Worm (Caenorhabditis elegans) whole organism, young adult: ENCODE data around the gene cyp-37A1.

Source experiments
- B0019.2 ChIP-seq: fragments of 200-800 bp; sonication (Bioruptor generic); conservative IDR thresholded peaks from 2 replicates; pipeline ENCODE4 v1.3.6; 2022; ENCODE audit warnings: missing genetic modification reagents, missing genetic modification characterization, missing compliant biosample characterization
- B0261.1 ChIP-seq: sonication (generic microtip); optimal IDR thresholded peaks from 2 replicates; lab custom pipeline; 2016; ENCODE audit warnings: mild to moderate bottlenecking, missing genetic modification characterization, moderate library complexity, missing compliant biosample characterization
- B0336.3 ChIP-seq: fragments of 200-800 bp; sonication (Bioruptor generic); IDR thresholded peaks from 2 replicates; pipeline ENCODE4 v1.3.6; 2022; ENCODE audit warnings: missing genetic modification characterization, missing compliant biosample characterization
- C06A6.2 ChIP-seq: fragments of 200-800 bp; sonication (Bioruptor generic); conservative IDR thresholded peaks from 2 replicates; pipeline ENCODE4 v1.3.6; 2022; ENCODE audit warnings: missing genetic modification characterization, missing compliant biosample characterization
- F52B5.7 ChIP-seq: sonication (generic microtip); optimal IDR thresholded peaks from 2 replicates; lab custom pipeline; 2016; ENCODE audit warnings: mild to moderate bottlenecking, missing genetic modification characterization, missing compliant biosample characterization
- K11D2.4 ChIP-seq: fragments of 200-800 bp; sonication (Bioruptor generic); IDR thresholded peaks from 2 replicates; pipeline ENCODE4 v1.3.6; 2022; ENCODE audit warnings: missing genetic modification reagents, missing genetic modification characterization, missing compliant biosample characterization
- K12H6.12 ChIP-seq: fragments of 200-800 bp; sonication (Bioruptor generic); optimal IDR thresholded peaks from 2 replicates; lab custom pipeline; 2018; ENCODE audit warnings: mild to moderate bottlenecking, missing genetic modification characterization, missing compliant biosample characterization
- T26A5.8 ChIP-seq: sonication (generic microtip); optimal IDR thresholded peaks from 2 replicates; lab custom pipeline; 2016; ENCODE audit warnings: missing genetic modification characterization, missing compliant biosample characterization
- Y56A3A.18 ChIP-seq: fragments of 200-800 bp; sonication (Bioruptor generic); IDR thresholded peaks from 2 replicates; pipeline ENCODE4 v1.3.6; 2022; ENCODE audit warnings: missing genetic modification reagents, missing genetic modification characterization, missing compliant biosample characterization
- Y67H2A.10 ChIP-seq: fragments of 200-800 bp; sonication (Bioruptor generic); conservative IDR thresholded peaks from 2 replicates; pipeline ENCODE4 v1.3.6; 2022; ENCODE audit warnings: missing genetic modification reagents, missing genetic modification characterization, missing compliant biosample characterization
- Y79H2A.3 ChIP-seq: fragments of 200-800 bp; sonication (Bioruptor generic); conservative IDR thresholded peaks from 2 replicates; pipeline ENCODE4 v1.3.6; 2022; ENCODE audit warnings: missing genetic modification reagents, missing genetic modification characterization, missing compliant biosample characterization
- akir-1 ChIP-seq: fragments of 200-800 bp; sonication (Bioruptor generic); optimal IDR thresholded peaks from 2 replicates; lab custom pipeline; 2018; ENCODE audit warnings: mild to moderate bottlenecking, missing genetic modification characterization, moderate library complexity, missing compliant biosample characterization
- aptf-2 ChIP-seq: fragments of 200-800 bp; sonication (Bioruptor generic); conservative IDR thresholded peaks from 2 replicates; pipeline ENCODE4 v1.3.6; 2022; ENCODE audit warnings: missing genetic modification reagents, missing genetic modification characterization, missing compliant biosample characterization
- atf-7 ChIP-seq: sonication (generic microtip); optimal IDR thresholded peaks from 2 replicates; lab custom pipeline; 2017; ENCODE audit warnings: mild to moderate bottlenecking, missing genetic modification characterization, missing compliant biosample characterization
- attf-5 ChIP-seq: fragments of 200-800 bp; sonication (Bioruptor generic); optimal IDR thresholded peaks from 2 replicates; lab custom pipeline; 2018; ENCODE audit warnings: mild to moderate bottlenecking, missing genetic modification characterization, missing compliant biosample characterization
- attf-6 ChIP-seq: fragments of 200-800 bp; sonication (Bioruptor generic); IDR thresholded peaks from 2 replicates; pipeline ENCODE4 v1.3.6; 2022; ENCODE audit warnings: missing genetic modification reagents, missing genetic modification characterization, missing compliant biosample characterization
- bed-1 ChIP-seq: fragments of 200-800 bp; sonication (Bioruptor generic); IDR thresholded peaks from 2 replicates; pipeline ENCODE4 v1.3.6; 2022; ENCODE audit warnings: missing genetic modification reagents, missing genetic modification characterization, missing compliant biosample characterization
- bed-2 ChIP-seq: fragments of 200-800 bp; sonication (Bioruptor generic); IDR thresholded peaks from 2 replicates; pipeline ENCODE4 v1.3.6; 2022; ENCODE audit warnings: missing genetic modification reagents, missing genetic modification characterization, missing compliant biosample characterization
- cebp-1 ChIP-seq, 2 experiments: fragments of 200-800 bp in 1 of 2; sonication (Bioruptor generic) in 1 of 2; sonication (generic microtip) in 1 of 2; IDR thresholded peaks in 1 of 2; optimal IDR thresholded peaks in 1 of 2; 2 replicates each; pipeline versions ENCODE4 v1.3.6 to Lab custom; 2017 to 2022; ENCODE audit warnings: missing compliant biosample characterization in 2 of 2, missing genetic modification characterization in 2 of 2, mild to moderate bottlenecking in 1 of 2, missing genetic modification reagents in 1 of 2, moderate library complexity in 1 of 2
- ceh-100 ChIP-seq: fragments of 200-800 bp; sonication (Bioruptor generic); IDR thresholded peaks from 2 replicates; pipeline ENCODE4 v1.3.6; 2022; ENCODE audit warnings: missing genetic modification reagents, missing genetic modification characterization, missing compliant biosample characterization
- ceh-40 ChIP-seq: fragments of 200-800 bp; sonication (Bioruptor generic); IDR thresholded peaks from 2 replicates; pipeline ENCODE4 v1.3.6; 2022; ENCODE audit warnings: missing genetic modification characterization, missing compliant biosample characterization
- chd-7 ChIP-seq: sonication (generic microtip); optimal IDR thresholded peaks from 2 replicates; lab custom pipeline; 2016; ENCODE audit warnings: mild to moderate bottlenecking, missing genetic modification characterization, moderate library complexity, missing compliant biosample characterization
- die-1 ChIP-seq: sonication (generic microtip); optimal IDR thresholded peaks from 2 replicates; lab custom pipeline; 2016; ENCODE audit warnings: missing genotype, mild to moderate bottlenecking, missing genetic modification characterization, missing compliant biosample characterization
- efl-1 ChIP-seq: fragments of 150-350 bp; optimal IDR thresholded peaks from 2 replicates; lab custom pipeline; 2014; ENCODE audit warnings: missing biosample characterization, missing genetic modification reagents, missing genetic modification characterization
- egl-44 ChIP-seq: fragments of 200-800 bp; sonication (Bioruptor generic); IDR thresholded peaks from 2 replicates; pipeline ENCODE4 v1.3.6; 2022; ENCODE audit warnings: missing genetic modification reagents, missing genetic modification characterization, missing compliant biosample characterization
- fkh-3 ChIP-seq: sonication (generic microtip); optimal IDR thresholded peaks from 2 replicates; lab custom pipeline; 2016; ENCODE audit warnings: mild to moderate bottlenecking, missing genetic modification characterization, missing compliant biosample characterization
- hmg-1.2 ChIP-seq: fragments of 200-800 bp; sonication (Bioruptor generic); IDR thresholded peaks from 2 replicates; pipeline ENCODE4 v1.3.6; 2022; ENCODE audit warnings: missing genetic modification reagents, missing genetic modification characterization, missing compliant biosample characterization
- let-526 ChIP-seq: fragments of 200-800 bp; sonication (Bioruptor generic); IDR thresholded peaks from 2 replicates; pipeline ENCODE4 v1.3.6; 2022; ENCODE audit warnings: missing genetic modification reagents, missing genetic modification characterization, missing compliant biosample characterization
- lin-40 ChIP-seq: sonication (generic microtip); optimal IDR thresholded peaks from 2 replicates; lab custom pipeline; 2016; ENCODE audit warnings: missing genetic modification characterization, mild to moderate bottlenecking, missing compliant biosample characterization, missing genotype, missing genetic modification reagents
- lin-54 ChIP-seq: fragments of 200-800 bp; sonication (Bioruptor generic); optimal IDR thresholded peaks from 2 replicates; lab custom pipeline; 2018; ENCODE audit warnings: mild to moderate bottlenecking, missing genetic modification characterization, missing compliant biosample characterization
- lir-1 ChIP-seq: fragments of 200-800 bp; sonication (Bioruptor generic); conservative IDR thresholded peaks from 2 replicates; pipeline ENCODE4 v1.3.6; 2022; ENCODE audit warnings: missing genetic modification reagents, missing genetic modification characterization, missing compliant biosample characterization
- lsl-1 ChIP-seq: fragments of 200-800 bp; sonication (Bioruptor generic); optimal IDR thresholded peaks from 2 replicates; lab custom pipeline; 2018; ENCODE audit warnings: mild to moderate bottlenecking, missing genetic modification characterization, moderate library complexity, missing compliant biosample characterization
- madf-10 ChIP-seq: sonication (generic microtip); optimal IDR thresholded peaks from 2 replicates; lab custom pipeline; 2016; ENCODE audit warnings: mild to moderate bottlenecking, missing genetic modification characterization, missing compliant biosample characterization
- madf-6 ChIP-seq: fragments of 200-800 bp; sonication (Bioruptor generic); IDR thresholded peaks from 2 replicates; pipeline ENCODE4 v1.3.6; 2022; ENCODE audit warnings: missing genetic modification reagents, missing genetic modification characterization, missing compliant biosample characterization
- madf-8 ChIP-seq: fragments of 200-800 bp; sonication (Bioruptor generic); conservative IDR thresholded peaks from 2 replicates; pipeline ENCODE4 v1.3.6; 2022; ENCODE audit warnings: missing genetic modification reagents, missing genetic modification characterization, missing compliant biosample characterization
- mcd-1 ChIP-seq: fragments of 200-800 bp; sonication (Bioruptor generic); IDR thresholded peaks from 2 replicates; pipeline ENCODE4 v1.3.6; 2022; ENCODE audit warnings: missing genetic modification reagents, missing genetic modification characterization, missing compliant biosample characterization
- nfyb-1 ChIP-seq: fragments of 200-800 bp; sonication (Bioruptor generic); IDR thresholded peaks from 2 replicates; pipeline ENCODE4 v1.3.6; 2022; ENCODE audit warnings: missing genetic modification reagents, missing genetic modification characterization, missing compliant biosample characterization
- nhr-179 ChIP-seq: sonication (generic microtip); optimal IDR thresholded peaks from 2 replicates; lab custom pipeline; 2016; ENCODE audit warnings: mild to moderate bottlenecking, missing genetic modification characterization, missing compliant biosample characterization
- nhr-80 ChIP-seq: sonication (generic microtip); optimal IDR thresholded peaks from 2 replicates; lab custom pipeline; 2016; ENCODE audit warnings: missing genetic modification characterization, missing compliant biosample characterization
- pha-4 ChIP-seq: fragments of 150-350 bp; sonication (generic microtip); optimal IDR thresholded peaks from 2 replicates; lab custom pipeline; 2014; ENCODE audit warnings: missing biosample characterization, missing genetic modification reagents, missing genetic modification characterization
- repo-1 ChIP-seq: sonication (generic microtip); optimal IDR thresholded peaks from 2 replicates; lab custom pipeline; 2017; ENCODE audit warnings: mild to moderate bottlenecking, missing genetic modification characterization, missing compliant biosample characterization
- snpc-4 ChIP-seq, 5 experiments: fragments of 150-350 bp in 1 of 5; sonication (generic microtip) in 4 of 5; optimal IDR thresholded peaks; 2 replicates each; lab custom pipeline; 2014 to 2018; ENCODE audit warnings: missing genetic modification characterization in 5 of 5, missing biosample characterization in 3 of 5, antibody characterized with exemption in 2 of 5, mild to moderate bottlenecking in 2 of 5, missing compliant biosample characterization in 2 of 5, missing genotype in 2 of 5, moderate library complexity in 2 of 5, missing genetic modification reagents in 1 of 5
- somi-1 ChIP-seq: fragments of 200-800 bp; sonication (Bioruptor generic); optimal IDR thresholded peaks from 2 replicates; lab custom pipeline; 2018; ENCODE audit warnings: mild to moderate bottlenecking, missing genetic modification characterization, missing compliant biosample characterization
- unc-62 ChIP-seq: fragments of 150-350 bp; optimal IDR thresholded peaks from 2 replicates; lab custom pipeline; 2014; ENCODE audit warnings: missing biosample characterization, missing genetic modification reagents, missing genetic modification characterization
- zfh-2 ChIP-seq: fragments of 200-800 bp; sonication (Bioruptor generic); conservative IDR thresholded peaks from 2 replicates; pipeline ENCODE4 v1.3.6; 2022; ENCODE audit warnings: missing genetic modification reagents, missing genetic modification characterization, missing compliant biosample characterization
- ztf-18 ChIP-seq: sonication (generic microtip); optimal IDR thresholded peaks from 2 replicates; lab custom pipeline; 2016; ENCODE audit warnings: missing genotype, mild to moderate bottlenecking, missing genetic modification characterization, missing compliant biosample characterization
- ztf-22 ChIP-seq: fragments of 200-800 bp; sonication (Bioruptor generic); optimal IDR thresholded peaks from 2 replicates; lab custom pipeline; 2018; ENCODE audit warnings: mild to moderate bottlenecking, missing genetic modification characterization, moderate library complexity, missing compliant biosample characterization
- ztf-26 ChIP-seq: sonication (generic microtip); optimal IDR thresholded peaks from 2 replicates; lab custom pipeline; 2017; ENCODE audit warnings: missing genetic modification characterization, missing compliant biosample characterization

cyp-37A1 gene

ce11 chrII:14050506-14050905 is 33.7 kb upstream of the cyp-37A1 start:
- TF ChIP-seq pha-4 (tag; lab: Kevin White, UChicago) = peak; percentile 81
- peak; percentile 90 for TF ChIP-seq mcd-1 (GFP tag; lab: Robert Waterston, UW)
- TF ChIP-seq cebp-1 (GFP tag; IDR thresholded peaks at IDR 0.05; lab: Robert Waterston, UW) = no peak
- TF ChIP-seq cebp-1 (tag; optimal IDR thresholded peaks at IDR 0.05; lab: Kevin White, UChicago) = peak; percentile 71
- TF ChIP-seq let-526 = no peak
- peak; percentile 6 for TF ChIP-seq snpc-4 (GFP tag; optimal IDR thresholded peaks at IDR 0.05; lab: Kevin White, UChicago)
- peak in 3 of 4 experiments; percentile 18 to 69 (median 66) for TF ChIP-seq snpc-4 (tag; optimal IDR thresholded peaks at IDR 0.05; lab: Kevin White, UChicago)
- peak; percentile 43 for TF ChIP-seq K12H6.12 (tag; lab: Kevin White, UChicago)
- peak; percentile 48 for TF ChIP-seq atf-7 (tag; lab: Kevin White, UChicago)
- no peak for TF ChIP-seq B0019.2 (GFP tag; lab: Robert Waterston, UW)
- no peak for TF ChIP-seq T26A5.8 (tag; lab: Kevin White, UChicago)
- TF ChIP-seq madf-10 (tag; lab: Kevin White, UChicago) = peak; percentile 13
- TF ChIP-seq ceh-40 (GFP tag; lab: Robert Waterston, UW) = no peak
- TF ChIP-seq Y56A3A.18 (GFP tag; lab: Robert Waterston, UW) = no peak
- peak; percentile 68 for TF ChIP-seq lin-40
- TF ChIP-seq die-1 = peak; percentile 37
- TF ChIP-seq C06A6.2 (GFP tag; lab: Robert Waterston, UW) = 0 out of 2 replicates have a peak, but pooled peaks have one; percentile 33
- peak; percentile 85 for TF ChIP-seq attf-5
- TF ChIP-seq ceh-100 (GFP tag; lab: Robert Waterston, UW) = 0 out of 2 replicates have a peak, but pooled peaks have one; percentile 21
- TF ChIP-seq bed-2 (GFP tag; lab: Robert Waterston, UW) = no peak
- TF ChIP-seq bed-1 (GFP tag; lab: Robert Waterston, UW) = no peak
- peak; percentile 72 for TF ChIP-seq chd-7 (tag; lab: Kevin White, UChicago)
- TF ChIP-seq efl-1 (GFP tag; lab: Kevin White, UChicago) = peak; percentile 39
- peak; percentile 41; the same call in 1 of the 2 replicates for TF ChIP-seq B0336.3 (GFP tag; lab: Robert Waterston, UW)
- TF ChIP-seq repo-1 (tag; lab: Kevin White, UChicago) = no peak
- TF ChIP-seq hmg-1.2 (GFP tag; lab: Robert Waterston, UW) = peak; percentile 97
- TF ChIP-seq egl-44 (GFP tag; lab: Robert Waterston, UW) = 0 out of 2 replicates have a peak, but pooled peaks have one; percentile 63
- TF ChIP-seq aptf-2 (GFP tag; lab: Robert Waterston, UW) = 0 out of 2 replicates have a peak, but pooled peaks have one; percentile 36
- TF ChIP-seq nfyb-1 (GFP tag; lab: Robert Waterston, UW) = peak; percentile 69
- no peak for TF ChIP-seq nhr-179
- peak; percentile 45; the same call in 1 of the 2 replicates for TF ChIP-seq K11D2.4 (GFP tag; lab: Robert Waterston, UW)
- TF ChIP-seq akir-1 (GFP tag; lab: Kevin White, UChicago) = peak; percentile 53
- TF ChIP-seq ztf-18 = peak; percentile 47
- peak; percentile 13 for TF ChIP-seq ztf-22 (GFP tag; lab: Kevin White, UChicago)
- no peak for TF ChIP-seq lir-1 (GFP tag; lab: Robert Waterston, UW)
- no peak for TF ChIP-seq B0261.1 (tag; lab: Kevin White, UChicago)
- no peak for TF ChIP-seq F52B5.7 (tag; lab: Kevin White, UChicago)
- TF ChIP-seq fkh-3 (tag; lab: Kevin White, UChicago) = no peak
- TF ChIP-seq madf-6 (GFP tag; lab: Robert Waterston, UW) = peak; percentile 50
- peak; percentile 25 for TF ChIP-seq lin-54 (GFP tag; lab: Kevin White, UChicago)
- no peak for TF ChIP-seq attf-6 (GFP tag; lab: Robert Waterston, UW)
- TF ChIP-seq zfh-2 (GFP tag; lab: Robert Waterston, UW) = peak; percentile 92
- TF ChIP-seq somi-1 (GFP tag; lab: Kevin White, UChicago) = peak; percentile 75
- no peak for TF ChIP-seq Y79H2A.3 (GFP tag; lab: Robert Waterston, UW)
- peak; percentile 87 for TF ChIP-seq nhr-80 (tag; lab: Kevin White, UChicago)
- TF ChIP-seq madf-8 = no peak
- TF ChIP-seq ztf-26 (tag; lab: Kevin White, UChicago) = peak; percentile 60
- TF ChIP-seq lsl-1 (GFP tag; lab: Kevin White, UChicago) = no peak
- no peak for TF ChIP-seq Y67H2A.10 (GFP tag; lab: Robert Waterston, UW)
- TF ChIP-seq unc-62 (GFP tag; lab: Kevin White, UChicago) = peak; percentile 9
